Fruit fly (Drosophila melanogaster): ENCODE results near the gene slx1.

dm6 chr3R:4654557-4655273 is 13.0 kb downstream of the slx1 start, which contains the start of gene spartin:
- TF ChIP-seq insv (optimal IDR thresholded peaks at IDR 0.05) (no peak), Myc (optimal IDR thresholded peaks at IDR 0.05) (no peak), psq (optimal IDR thresholded peaks at IDR 0.05) (no peak), Sin3A (optimal IDR thresholded peaks at IDR 0.05) (no peak), h (optimal IDR thresholded peaks at IDR 0.05) (no peak)
